Worm (Caenorhabditis elegans) whole organism, L3 larva: ENCODE measurements around the gene math-6.
"Not testable (repeated sequence)": the region's sequence is repeated elsewhere in the genome, so short reads cannot be mapped to it uniquely, and the experiment has no call there.

Experiments
- ZK546.5 ChIP-seq: sonication (generic microtip); optimal IDR thresholded peaks from 2 replicates; lab custom pipeline; 2017; ENCODE audit warnings: missing biosample characterization, missing genetic modification characterization
- aly-2 ChIP-seq: fragments of 150-350 bp; optimal IDR thresholded peaks from 2 replicates; lab custom pipeline; 2014; ENCODE audit warnings: missing biosample characterization, missing genetic modification characterization
- ceh-16 ChIP-seq: sonication (generic microtip); optimal IDR thresholded peaks from 2 replicates; lab custom pipeline; 2017; ENCODE audit warnings: missing biosample characterization, missing genetic modification characterization
- ceh-28 ChIP-seq: fragments of 150-350 bp; optimal IDR thresholded peaks from 2 replicates; lab custom pipeline; 2014; ENCODE audit warnings: missing biosample characterization, missing genetic modification reagents, missing genetic modification characterization
- ceh-82 ChIP-seq: fragments of 150-350 bp; optimal IDR thresholded peaks from 2 replicates; lab custom pipeline; 2014; ENCODE audit warnings: missing biosample characterization, missing genetic modification characterization
- daf-12 ChIP-seq: fragments of 150-350 bp; optimal IDR thresholded peaks from 2 replicates; lab custom pipeline; 2014; ENCODE audit warnings: missing biosample characterization, missing genetic modification reagents, missing genetic modification characterization
- egl-27 ChIP-seq: sonication (generic microtip); optimal IDR thresholded peaks from 4 replicates; lab custom pipeline; 2017; ENCODE audit warnings: missing biosample characterization, missing genetic modification reagents, missing genetic modification characterization
- egl-5 ChIP-seq: fragments of 150-350 bp; optimal IDR thresholded peaks from 2 replicates; lab custom pipeline; 2017; ENCODE audit warnings: missing biosample characterization, missing genetic modification reagents, missing genetic modification characterization, inconsistent platforms
- elt-1 ChIP-seq: fragments of 150-350 bp; optimal IDR thresholded peaks from 2 replicates; lab custom pipeline; 2014; ENCODE audit warnings: missing biosample characterization, missing genetic modification characterization
- elt-2 ChIP-seq: sonication (generic microtip); optimal IDR thresholded peaks from 2 replicates; lab custom pipeline; 2016; ENCODE audit warnings: missing genetic modification reagents, mild to moderate bottlenecking, missing genetic modification characterization, missing compliant biosample characterization
- elt-3 ChIP-seq, 3 experiments: fragments of 150-350 bp in 1 of 3; sonication (generic microtip) in 2 of 3; optimal IDR thresholded peaks; 2 replicates in 2 of 3; 4 replicates in 1 of 3; lab custom pipeline; 2014 to 2017; ENCODE audit warnings: missing biosample characterization in 3 of 3, missing genetic modification characterization in 3 of 3
- eor-1 ChIP-seq, 2 experiments: fragments of 150-350 bp; optimal IDR thresholded peaks; 2 replicates each; lab custom pipeline; 2014 to 2018; ENCODE audit warnings: missing biosample characterization in 2 of 2, missing genetic modification characterization in 2 of 2
- fkh-10 ChIP-seq: sonication (generic microtip); optimal IDR thresholded peaks from 2 replicates; lab custom pipeline; 2017; ENCODE audit warnings: missing biosample characterization, missing genetic modification reagents, missing genetic modification characterization
- fkh-2 ChIP-seq: fragments of 150-350 bp; optimal IDR thresholded peaks from 2 replicates; lab custom pipeline; 2014; ENCODE audit warnings: missing biosample characterization, missing genetic modification reagents, missing genetic modification characterization
- fos-1 ChIP-seq: fragments of 150-350 bp; optimal IDR thresholded peaks from 2 replicates; lab custom pipeline; 2014; ENCODE audit warnings: missing biosample characterization, missing genetic modification characterization
- lin-15B ChIP-seq: fragments of 150-350 bp; optimal IDR thresholded peaks from 2 replicates; lab custom pipeline; 2014; ENCODE audit warnings: missing biosample characterization, missing genetic modification characterization
- lsy-12 ChIP-seq: sonication (generic microtip); optimal IDR thresholded peaks from 2 replicates; lab custom pipeline; 2016; ENCODE audit warnings: mild to moderate bottlenecking, missing genetic modification characterization, missing compliant biosample characterization
- mdl-1 ChIP-seq: fragments of 150-350 bp; optimal IDR thresholded peaks from 2 replicates; lab custom pipeline; 2014; ENCODE audit warnings: missing biosample characterization, missing genetic modification characterization
- mml-1 ChIP-seq: fragments of 150-350 bp; sonication (generic microtip); optimal IDR thresholded peaks from 3 replicates; lab custom pipeline; 2014; ENCODE audit warnings: missing biosample characterization, missing genetic modification characterization
- nfya-1 ChIP-seq: sonication (generic microtip); optimal IDR thresholded peaks from 2 replicates; lab custom pipeline; 2017; ENCODE audit warnings: missing genetic modification characterization, mild to moderate bottlenecking, missing compliant biosample characterization, antibody characterized with exemption, moderate library complexity; ENCODE audit not compliant: insufficient read depth
- nhr-12 ChIP-seq: fragments of 150-350 bp; optimal IDR thresholded peaks from 2 replicates; lab custom pipeline; 2014; ENCODE audit warnings: missing biosample characterization, missing genetic modification characterization
- nhr-237 ChIP-seq: fragments of 150-350 bp; optimal IDR thresholded peaks from 2 replicates; lab custom pipeline; 2014; ENCODE audit warnings: missing biosample characterization, missing genetic modification characterization
- nhr-25 ChIP-seq: sonication (generic microtip); optimal IDR thresholded peaks from 2 replicates; lab custom pipeline; 2017; ENCODE audit warnings: missing biosample characterization, missing genetic modification characterization
- nhr-28 ChIP-seq: fragments of 150-350 bp; optimal IDR thresholded peaks from 2 replicates; lab custom pipeline; 2014; ENCODE audit warnings: missing biosample characterization, missing genetic modification characterization
- nhr-43 ChIP-seq: sonication (generic microtip); optimal IDR thresholded peaks from 2 replicates; lab custom pipeline; 2016; ENCODE audit warnings: mild to moderate bottlenecking, missing genetic modification characterization, missing compliant biosample characterization; ENCODE audit not compliant: poor library complexity, severe bottlenecking
- nhr-67 ChIP-seq: fragments of 150-350 bp; optimal IDR thresholded peaks from 2 replicates; lab custom pipeline; 2014; ENCODE audit warnings: missing biosample characterization, missing genetic modification characterization
- nhr-76 ChIP-seq: fragments of 150-350 bp; sonication (generic microtip); optimal IDR thresholded peaks from 5 replicates; lab custom pipeline; 2014; ENCODE audit warnings: missing biosample characterization, missing genetic modification characterization
- nhr-77 ChIP-seq: fragments of 150-350 bp; optimal IDR thresholded peaks from 2 replicates; lab custom pipeline; 2014; ENCODE audit warnings: missing biosample characterization, missing genetic modification characterization
- pqm-1 ChIP-seq: fragments of 150-350 bp; optimal IDR thresholded peaks from 2 replicates; lab custom pipeline; 2017; ENCODE audit warnings: missing biosample characterization, missing genetic modification characterization, inconsistent platforms
- sea-2 ChIP-seq: fragments of 150-350 bp; sonication (generic microtip); optimal IDR thresholded peaks from 4 replicates; lab custom pipeline; 2014; ENCODE audit warnings: missing biosample characterization, missing genetic modification reagents, missing genetic modification characterization
- skn-1 ChIP-seq: fragments of 150-350 bp; optimal IDR thresholded peaks from 2 replicates; lab custom pipeline; 2014; ENCODE audit warnings: missing biosample characterization, missing genetic modification characterization
- snpc-4 ChIP-seq: fragments of 150-350 bp; optimal IDR thresholded peaks from 2 replicates; lab custom pipeline; 2014; ENCODE audit warnings: missing biosample characterization, missing genetic modification characterization
- tbx-2 ChIP-seq: sonication (generic microtip); optimal IDR thresholded peaks from 2 replicates; lab custom pipeline; 2016; ENCODE audit warnings: mild to moderate bottlenecking, missing genetic modification characterization, missing compliant biosample characterization
- unc-39 ChIP-seq: sonication (generic microtip); optimal IDR thresholded peaks from 4 replicates; lab custom pipeline; 2017; ENCODE audit warnings: missing biosample characterization, missing genetic modification characterization
- unc-62 ChIP-seq: fragments of 150-350 bp; sonication (generic microtip); optimal IDR thresholded peaks from 4 replicates; lab custom pipeline; 2014; ENCODE audit warnings: missing biosample characterization, missing genetic modification reagents, missing genetic modification characterization
- ztf-11 ChIP-seq: fragments of 150-350 bp; optimal IDR thresholded peaks from 2 replicates; lab custom pipeline; 2014; ENCODE audit warnings: missing biosample characterization, missing genetic modification characterization

math-6 gene

DNA sequence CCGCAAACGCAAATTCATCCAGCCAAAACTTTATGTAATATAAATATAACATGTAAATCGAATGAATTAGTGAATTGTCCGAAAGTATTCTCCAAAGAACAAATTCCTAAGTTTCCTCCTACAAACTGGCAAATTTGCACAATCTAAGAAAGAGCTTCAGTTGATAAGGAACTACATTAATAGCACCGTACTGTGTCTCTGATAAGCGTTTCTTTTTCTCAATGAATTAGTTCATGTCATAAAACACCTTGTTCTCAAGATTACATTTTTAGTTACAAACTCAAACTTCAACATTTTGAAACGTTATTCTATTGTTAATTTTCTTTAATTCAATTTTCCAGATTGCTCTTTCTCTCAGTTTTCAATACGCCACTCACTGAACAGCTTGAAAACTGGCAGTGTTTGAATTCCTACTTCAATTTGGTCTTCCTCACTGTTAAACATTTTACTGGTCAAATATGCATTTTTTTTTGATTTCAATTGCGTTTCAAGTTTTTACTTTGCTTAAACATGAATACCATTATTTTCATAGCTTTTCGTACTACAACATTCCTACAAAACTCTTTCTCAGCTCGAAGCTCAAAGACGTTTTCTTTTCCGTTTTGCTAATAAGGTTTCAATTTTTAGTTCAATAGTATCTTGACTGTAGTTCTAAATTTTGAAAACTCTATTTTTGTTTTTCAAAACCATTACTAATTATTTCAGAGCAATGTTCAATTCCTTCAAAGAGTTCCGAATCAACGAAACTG, 18.7 kb downstream of the math-6 start, which contains the start of gene math-15:
Gene math-15 (plus strand): TSS at position 699 of the 749 bp plus-strand sequence.
- TF ChIP-seq nhr-43 (no peak), ZK546.5 (tag; lab: Kevin White, UChicago) (no peak), sea-2 (GFP tag; lab: Kevin White, UChicago) (no peak), fkh-10 (no peak), nhr-28 (no peak), nhr-237 (tag; lab: Kevin White, UChicago) (no peak), nhr-76 (tag; lab: Kevin White, UChicago) (no peak), egl-27 (tag; lab: Kevin White, UChicago) (no peak), fos-1 (tag; lab: Kevin White, UChicago) (no peak), pqm-1 (tag; lab: Kevin White, UChicago) (peak; percentile 11), nfya-1 (no peak), elt-2 (tag; lab: Kevin White, UChicago) (peak; percentile 67), mml-1 (tag; lab: Kevin White, UChicago) (no peak)

DNA sequence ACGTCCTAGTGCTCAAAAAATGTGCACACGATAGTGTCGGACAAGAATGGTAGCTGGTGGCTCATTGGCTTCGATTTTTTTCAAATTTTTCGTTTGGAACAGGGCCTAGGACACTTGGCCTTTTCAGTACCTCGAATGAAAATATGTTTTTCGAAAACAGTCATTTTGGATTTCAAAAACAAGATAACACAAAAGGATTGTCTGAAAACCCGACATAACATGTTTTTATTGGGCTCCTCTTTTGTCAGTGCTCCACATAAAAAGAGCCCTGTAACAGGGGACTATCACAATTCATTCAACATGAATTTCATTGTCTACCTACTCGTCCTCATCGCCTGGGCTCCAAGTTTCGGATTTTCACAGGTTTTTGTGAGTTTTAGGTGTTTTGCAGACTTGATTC, 20.3 kb downstream of the math-6 start, which contains the start of gene C16C4.17:
Gene C16C4.17 (plus strand): TSS at position 301 of the 400 bp plus-strand sequence.
- no peak for TF ChIP-seq sea-2 (GFP tag; lab: Kevin White, UChicago)
- TF ChIP-seq lin-15B (tag; lab: Kevin White, UChicago) = no peak
- TF ChIP-seq elt-3 (tag; optimal IDR thresholded peaks at IDR 0.05; lab: Kevin White, UChicago) = no peak
- no peak for TF ChIP-seq nhr-237 (tag; lab: Kevin White, UChicago)
- TF ChIP-seq unc-39 (tag; lab: Kevin White, UChicago) = no peak
- TF ChIP-seq nhr-25 (tag; lab: Kevin White, UChicago) = no peak
- TF ChIP-seq ceh-16 (tag; lab: Kevin White, UChicago) = no peak
- TF ChIP-seq nhr-43 = no peak
- TF ChIP-seq pqm-1 (tag; lab: Kevin White, UChicago) = no peak
- TF ChIP-seq, all 47 proteins: peak for 0

DNA sequence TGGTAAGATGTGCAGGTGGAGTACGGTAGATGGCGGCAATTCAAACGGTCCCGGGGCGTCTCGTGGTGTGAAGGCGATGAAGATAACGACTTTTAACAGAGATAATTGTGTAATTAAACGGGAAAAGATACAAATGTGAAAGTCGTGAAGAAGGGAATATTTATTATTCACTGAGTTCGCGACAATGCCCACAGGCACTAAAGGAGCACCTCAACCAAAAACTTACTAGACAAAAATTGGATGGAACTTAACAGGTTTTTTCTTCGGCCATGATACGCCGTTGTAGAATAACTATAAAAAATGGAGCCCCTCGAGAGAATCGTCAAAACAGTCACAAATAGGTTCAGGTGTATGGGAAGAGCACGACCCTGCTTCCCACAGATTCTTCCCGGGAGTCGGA, 22.2 kb downstream of the math-6 start, which contains the start of gene fbxb-98:
Gene fbxb-98 (plus strand): TSS at position 301 of the 400 bp plus-strand sequence.
- not testable (repeated sequence) for TF ChIP-seq ztf-11 (tag; lab: Kevin White, UChicago); tbx-2 (tag; lab: Kevin White, UChicago); nhr-12

DNA sequence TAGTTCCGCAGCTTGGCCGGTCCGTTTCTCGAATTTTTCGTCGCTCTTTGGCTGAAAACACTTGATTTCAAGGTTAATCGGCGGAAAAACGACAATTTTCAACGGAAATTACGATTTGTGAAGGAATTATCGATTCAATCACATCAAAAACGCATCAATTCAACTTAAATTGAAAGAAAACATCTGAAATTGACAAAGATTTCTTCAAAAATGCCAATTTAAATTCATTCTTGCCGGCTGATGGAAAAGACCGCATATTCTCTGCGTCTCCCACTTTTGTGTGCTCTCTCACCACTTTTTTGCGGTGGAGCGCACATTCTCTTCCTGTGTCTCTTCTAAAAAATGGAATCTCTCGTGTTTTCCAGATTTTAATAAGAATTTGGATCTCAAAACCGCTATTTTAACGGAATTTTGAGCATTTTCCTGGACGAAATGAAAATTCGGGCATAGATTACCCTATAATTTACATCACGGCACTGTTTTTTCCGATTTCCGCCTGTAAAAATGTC, 23.2 kb downstream of the math-6 start, which contains the start of gene C16C4.18:
Gene C16C4.18 (minus strand): TSS at position 51 of the 509 bp plus-strand sequence.
- not testable (repeated sequence) for TF ChIP-seq unc-62; elt-3 (tag; optimal IDR thresholded peaks at IDR 0.05; lab: Kevin White, UChicago); egl-5 (tag; lab: Kevin White, UChicago)
- TF ChIP-seq, all 47 proteins: peak for 0; not testable (repeated sequence) for 47

DNA sequence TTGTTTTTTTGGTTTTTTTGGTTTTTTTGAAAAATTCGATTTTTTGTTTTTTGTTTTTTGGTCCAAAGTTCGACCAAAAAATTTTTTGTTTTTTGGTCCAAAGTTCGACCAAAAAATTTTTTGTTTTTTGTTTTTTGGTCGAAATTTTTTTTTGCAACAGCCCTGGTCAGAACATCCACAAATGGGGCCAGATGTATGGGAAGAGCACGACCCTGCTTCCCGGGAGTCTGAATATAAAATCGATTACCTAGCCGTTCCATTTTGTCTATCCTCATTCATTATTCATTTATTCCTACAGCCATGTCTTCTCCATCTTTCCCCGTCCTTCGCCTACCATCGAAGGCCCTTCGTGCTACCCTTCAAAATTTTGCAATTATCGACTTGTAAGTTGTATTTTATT, 30.4 kb downstream of the math-6 start, which contains the start of gene fbxb-95:
Gene fbxb-95 (plus strand): TSS at position 301 of the 400 bp plus-strand sequence.
- not testable (repeated sequence) for TF ChIP-seq nhr-43, elt-1, nhr-77

DNA sequence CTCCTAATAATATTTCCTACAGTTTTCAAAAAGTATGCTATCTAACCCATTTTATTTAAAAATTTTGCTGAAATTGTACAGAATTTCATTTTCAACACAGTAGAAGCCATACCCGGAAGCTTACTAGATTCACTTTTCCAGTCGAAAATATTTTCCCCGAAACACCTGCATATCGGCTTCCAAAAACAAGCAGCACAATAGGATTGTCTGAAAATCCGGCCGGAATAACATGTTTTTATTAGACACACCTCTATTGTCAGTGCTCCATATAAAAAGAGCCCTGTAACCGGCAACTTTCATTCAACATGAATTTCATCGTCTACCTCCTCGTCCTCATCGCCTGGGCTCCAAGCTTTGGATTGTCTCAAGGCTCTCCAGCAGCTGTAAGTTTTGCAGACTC, 32.0 kb downstream of the math-6 start, which contains the start of gene C52E2.2:
Gene C52E2.2 (plus strand): TSS at position 301 of the 400 bp plus-strand sequence.
- TF ChIP-seq eor-1 (tag; optimal IDR thresholded peaks at IDR 0.05; lab: Kevin White, UChicago) (no peak), aly-2 (tag; lab: Kevin White, UChicago) (no peak), sea-2 (GFP tag; lab: Kevin White, UChicago) (no peak), mdl-1 (tag; lab: Kevin White, UChicago) (no peak), snpc-4 (tag; lab: Kevin White, UChicago) (no peak), lsy-12 (tag; lab: Kevin White, UChicago) (no peak), lin-15B (tag; lab: Kevin White, UChicago) (no peak), nhr-76 (tag; lab: Kevin White, UChicago) (no peak), elt-3 (tag; optimal IDR thresholded peaks at IDR 0.05; lab: Kevin White, UChicago) (no peak), nhr-67 (tag; lab: Kevin White, UChicago) (no peak), daf-12 (tag; lab: Kevin White, UChicago) (no peak), fkh-2 (tag; lab: Kevin White, UChicago) (no peak), unc-39 (tag; lab: Kevin White, UChicago) (no peak), nfya-1 (no peak), ZK546.5 (tag; lab: Kevin White, UChicago) (no peak), skn-1 (no peak), nhr-28 (no peak), egl-27 (tag; lab: Kevin White, UChicago) (no peak), ceh-28 (no peak), ceh-82 (tag; lab: Kevin White, UChicago) (no peak)
- TF ChIP-seq, all 47 proteins: peak for 0
